Fruit fly (Drosophila melanogaster): ENCODE measurements around the gene Drsl1.

Gene Drsl1

dm6 chr3L:3335688-3336087 is at the start of gene Drsl1:
Drsl1 (minus strand) TSS chr3L:3335788.
- TF ChIP-seq CG14711 (tag; optimal IDR thresholded peaks at IDR 0.05), result no peak
- no peak for TF ChIP-seq Mnt (GFP tag; optimal IDR thresholded peaks at IDR 0.05)
- TF ChIP-seq cic (GFP tag; optimal IDR thresholded peaks at IDR 0.05), result no peak
- TF ChIP-seq Crg-1 (GFP tag; optimal IDR thresholded peaks at IDR 0.05), result no peak
- no peak for TF ChIP-seq CG11617 (GFP tag; optimal IDR thresholded peaks at IDR 0.05)
- no peak for TF ChIP-seq ovo (GFP tag; optimal IDR thresholded peaks at IDR 0.05)
- TF ChIP-seq CG7045 (GFP tag; optimal IDR thresholded peaks at IDR 0.05), result no peak
- TF ChIP-seq toe (GFP tag; optimal IDR thresholded peaks at IDR 0.05), result no peak
- no peak for TF ChIP-seq CG5204 (GFP tag; optimal IDR thresholded peaks at IDR 0.05)
- no peak for TF ChIP-seq CG33017 (tag; optimal IDR thresholded peaks at IDR 0.05)
- no peak for TF ChIP-seq kay (GFP tag; ENCODE audit: borderline replicate concordance)
- TF ChIP-seq pad (GFP tag; optimal IDR thresholded peaks at IDR 0.05), result no peak
- no peak for TF ChIP-seq tj (GFP tag; optimal IDR thresholded peaks at IDR 0.05)
- no peak for TF ChIP-seq cnc (optimal IDR thresholded peaks at IDR 0.05)
- TF ChIP-seq Hr96 (GFP tag; optimal IDR thresholded peaks at IDR 0.05), result no peak
- no peak for TF ChIP-seq bab1 (GFP tag; optimal IDR thresholded peaks at IDR 0.05)

dm6 chr3L:3384596-3385436 is 49.2 kb upstream of the Drsl1 start:
- TF ChIP-seq CG12768 (GFP tag; optimal IDR thresholded peaks at IDR 0.05), result no peak
- TF ChIP-seq pad (GFP tag; optimal IDR thresholded peaks at IDR 0.05), result no peak
- TF ChIP-seq CG33017 (tag; optimal IDR thresholded peaks at IDR 0.05), result no peak
- TF ChIP-seq CG7101 (tag; optimal IDR thresholded peaks at IDR 0.05), result no peak
- no peak for TF ChIP-seq kay (GFP tag; ENCODE audit: borderline replicate concordance)
- no peak for TF ChIP-seq CG14711 (tag; optimal IDR thresholded peaks at IDR 0.05)

dm6 chr3L:3383965-3384595 is 48.5 kb upstream of the Drsl1 start:
- TF ChIP-seq Crg-1 (GFP tag; optimal IDR thresholded peaks at IDR 0.05) (no peak), CG11617 (GFP tag; optimal IDR thresholded peaks at IDR 0.05) (no peak), CG7101 (tag; optimal IDR thresholded peaks at IDR 0.05) (no peak), Clk (GFP tag; optimal IDR thresholded peaks at IDR 0.05) (no peak), CG33017 (tag; optimal IDR thresholded peaks at IDR 0.05) (no peak), CG12768 (GFP tag; optimal IDR thresholded peaks at IDR 0.05) (no peak), CG7045 (GFP tag; optimal IDR thresholded peaks at IDR 0.05) (no peak), cnc (optimal IDR thresholded peaks at IDR 0.05) (no peak), CG5204 (GFP tag; optimal IDR thresholded peaks at IDR 0.05) (no peak), pad (GFP tag; optimal IDR thresholded peaks at IDR 0.05) (no peak), Mnt (GFP tag; optimal IDR thresholded peaks at IDR 0.05) (no peak), Hr96 (GFP tag; optimal IDR thresholded peaks at IDR 0.05) (no peak), tj (GFP tag; optimal IDR thresholded peaks at IDR 0.05) (no peak), bab1 (GFP tag; optimal IDR thresholded peaks at IDR 0.05) (no peak), kay (GFP tag; ENCODE audit: borderline replicate concordance) (no peak), CG1620 (GFP tag; optimal IDR thresholded peaks at IDR 0.05) (no peak), CG14711 (tag; optimal IDR thresholded peaks at IDR 0.05) (no peak)

dm6 chr3L:3382489-3382879 is 46.9 kb upstream of the Drsl1 start:
- TF ChIP-seq cic (GFP tag; optimal IDR thresholded peaks at IDR 0.05) (no peak), kay (GFP tag; ENCODE audit: borderline replicate concordance) (peak; percentile 62)

dm6 chr3L:3381869-3382488 is 46.4 kb upstream of the Drsl1 start:
- TF ChIP-seq Crg-1 (GFP tag; optimal IDR thresholded peaks at IDR 0.05) (no peak), kay (GFP tag; ENCODE audit: borderline replicate concordance) (no peak)

- TF ChIP-seq CG5204 (GFP tag; optimal IDR thresholded peaks at IDR 0.05) (no peak), CG33017 (tag; optimal IDR thresholded peaks at IDR 0.05) (no peak), pad (GFP tag; optimal IDR thresholded peaks at IDR 0.05) (no peak), CG12768 (GFP tag; optimal IDR thresholded peaks at IDR 0.05) (no peak), Crg-1 (GFP tag; optimal IDR thresholded peaks at IDR 0.05) (no peak), CG1620 (GFP tag; optimal IDR thresholded peaks at IDR 0.05) (no peak), kay (GFP tag; ENCODE audit: borderline replicate concordance) (no peak), bab1 (GFP tag; optimal IDR thresholded peaks at IDR 0.05) (no peak)
These were observed 44.8 kb upstream of the Drsl1 start for dm6 chr3L:3380225-3381043.

All from whole organism, adult.